Worm (Caenorhabditis elegans) whole organism, L4 larva: ENCODE data around the gene clh-5.

Experiments
- F26F4.8 ChIP-seq: fragments of 200-800 bp; sonication (Bioruptor generic); conservative IDR thresholded peaks from 2 replicates; pipeline ENCODE4 v1.3.6; 2022; ENCODE audit warnings: missing genetic modification characterization, missing compliant biosample characterization
- F44E2.7 ChIP-seq: fragments of 200-800 bp; sonication (Bioruptor generic); IDR thresholded peaks from 2 replicates; pipeline ENCODE4 v2.1.2; 2022; ENCODE audit warnings: missing genetic modification characterization, missing compliant biosample characterization
- T26A8.4 ChIP-seq: fragments of 200-800 bp; sonication (Bioruptor generic); IDR thresholded peaks from 2 replicates; pipeline ENCODE4 v1.3.6; 2022; ENCODE audit warnings: missing genetic modification characterization, missing compliant biosample characterization
- Y48G9A.11 ChIP-seq: fragments of 200-800 bp; sonication (Bioruptor generic); IDR thresholded peaks from 2 replicates; pipeline ENCODE4 v1.3.6; 2022; ENCODE audit warnings: missing genetic modification reagents, missing genetic modification characterization, missing compliant biosample characterization
- Y75B8A.6 ChIP-seq: fragments of 200-800 bp; sonication (Bioruptor generic); IDR thresholded peaks from 2 replicates; pipeline ENCODE4 v1.3.6; 2022; ENCODE audit warnings: missing genetic modification reagents, missing genetic modification characterization, missing compliant biosample characterization
- ZK546.5 ChIP-seq, 2 experiments: sonication (generic microtip); optimal IDR thresholded peaks; 2 replicates each; lab custom pipeline; 2017; ENCODE audit warnings: missing biosample characterization in 2 of 2, missing genetic modification characterization in 2 of 2
- ceh-20 ChIP-seq: fragments of 200-800 bp; sonication (Bioruptor generic); IDR thresholded peaks from 2 replicates; pipeline ENCODE4 v1.3.6; 2022; ENCODE audit warnings: missing genetic modification reagents, missing genetic modification characterization, missing compliant biosample characterization
- ceh-28 ChIP-seq: fragments of 150-350 bp; optimal IDR thresholded peaks from 2 replicates; lab custom pipeline; 2014; ENCODE audit warnings: missing biosample characterization, missing genetic modification reagents, missing genetic modification characterization
- ceh-32 ChIP-seq: sonication (generic microtip); optimal IDR thresholded peaks from 2 replicates; lab custom pipeline; 2016; ENCODE audit warnings: mild to moderate bottlenecking, missing genetic modification characterization, missing compliant biosample characterization; ENCODE audit not compliant: poor library complexity
- ceh-62 ChIP-seq: sonication (generic microtip); optimal IDR thresholded peaks from 2 replicates; lab custom pipeline; 2017; ENCODE audit warnings: missing biosample characterization, missing genetic modification characterization
- ces-1 ChIP-seq: fragments of 150-350 bp; sonication (generic microtip); optimal IDR thresholded peaks from 4 replicates; lab custom pipeline; 2014; ENCODE audit warnings: missing biosample characterization, missing genetic modification reagents, missing genetic modification characterization
- cey-2 ChIP-seq: sonication (generic microtip); optimal IDR thresholded peaks from 3 replicates; lab custom pipeline; 2017; ENCODE audit warnings: missing genetic modification characterization, mild to moderate bottlenecking, missing compliant biosample characterization, antibody characterized with exemption, borderline replicate concordance; ENCODE audit not compliant: insufficient read depth
- daf-12 ChIP-seq: fragments of 150-350 bp; optimal IDR thresholded peaks from 2 replicates; lab custom pipeline; 2014; ENCODE audit warnings: missing biosample characterization, missing genetic modification reagents, missing genetic modification characterization
- dpl-1 ChIP-seq: fragments of 150-350 bp; optimal IDR thresholded peaks from 2 replicates; lab custom pipeline; 2014; ENCODE audit warnings: missing biosample characterization, missing genetic modification reagents, missing genetic modification characterization
- duxl-1 ChIP-seq: sonication (generic microtip); optimal IDR thresholded peaks from 2 replicates; lab custom pipeline; 2016; ENCODE audit warnings: mild to moderate bottlenecking, missing genetic modification characterization, moderate library complexity, missing compliant biosample characterization; ENCODE audit not compliant: poor library complexity
- hlh-11 ChIP-seq: fragments of 200-800 bp; sonication (Bioruptor generic); optimal IDR thresholded peaks from 2 replicates; lab custom pipeline; 2018; ENCODE audit warnings: mild to moderate bottlenecking, missing genetic modification characterization, missing compliant biosample characterization
- hmg-1.1 ChIP-seq: fragments of 200-800 bp; sonication (Bioruptor generic); IDR thresholded peaks from 2 replicates; pipeline ENCODE4 v1.3.6; 2022; ENCODE audit warnings: missing genetic modification reagents, missing genetic modification characterization, missing compliant biosample characterization
- jun-1 ChIP-seq: fragments of 150-350 bp; optimal IDR thresholded peaks from 2 replicates; lab custom pipeline; 2014; ENCODE audit warnings: missing biosample characterization, missing genetic modification reagents, missing genetic modification characterization
- lin-1 ChIP-seq: fragments of 200-800 bp; sonication (Bioruptor generic); IDR thresholded peaks from 2 replicates; pipeline ENCODE4 v1.3.6; 2022; ENCODE audit warnings: missing genetic modification reagents, missing genetic modification characterization, missing compliant biosample characterization
- lin-13 ChIP-seq: fragments of 150-350 bp; optimal IDR thresholded peaks from 2 replicates; lab custom pipeline; 2014; ENCODE audit warnings: missing biosample characterization, missing genetic modification reagents, missing genetic modification characterization
- lin-29 ChIP-seq: fragments of 200-800 bp; sonication (Bioruptor generic); IDR thresholded peaks from 2 replicates; pipeline ENCODE4 v1.3.6; 2022; ENCODE audit warnings: missing genetic modification reagents, missing genetic modification characterization, missing compliant biosample characterization
- lir-3 ChIP-seq: sonication (generic microtip); optimal IDR thresholded peaks from 2 replicates; lab custom pipeline; 2016; ENCODE audit warnings: mild to moderate bottlenecking, missing genetic modification characterization, missing compliant biosample characterization
- lsy-2 ChIP-seq, 2 experiments: fragments of 150-350 bp in 1 of 2; sonication (generic microtip) in 1 of 2; optimal IDR thresholded peaks; 2 replicates each; lab custom pipeline; 2014 to 2017; ENCODE audit warnings: missing biosample characterization in 2 of 2, missing genetic modification characterization in 2 of 2
- madf-5 ChIP-seq, 2 experiments: fragments of 200-800 bp; sonication (Bioruptor generic); IDR thresholded peaks; 2 replicates each; pipeline ENCODE4 v1.3.6; 2022; ENCODE audit warnings: missing compliant biosample characterization in 2 of 2, missing genetic modification characterization in 2 of 2
- mxl-3 ChIP-seq: fragments of 200-800 bp; sonication (Bioruptor generic); optimal IDR thresholded peaks from 2 replicates; lab custom pipeline; 2018; ENCODE audit warnings: mild to moderate bottlenecking, missing genetic modification characterization, missing compliant biosample characterization
- nhr-10 ChIP-seq: fragments of 150-350 bp; optimal IDR thresholded peaks from 2 replicates; lab custom pipeline; 2014; ENCODE audit warnings: missing biosample characterization, missing genetic modification characterization
- nhr-11 ChIP-seq: fragments of 150-350 bp; optimal IDR thresholded peaks from 2 replicates; lab custom pipeline; 2014; ENCODE audit warnings: missing biosample characterization, missing genetic modification characterization
- nhr-111 ChIP-seq: fragments of 200-800 bp; sonication (Bioruptor generic); optimal IDR thresholded peaks from 2 replicates; lab custom pipeline; 2018; ENCODE audit warnings: mild to moderate bottlenecking, missing genetic modification characterization, missing compliant biosample characterization
- nhr-237 ChIP-seq: sonication (generic microtip); optimal IDR thresholded peaks from 2 replicates; lab custom pipeline; 2017; ENCODE audit warnings: missing biosample characterization, missing genetic modification characterization
- nhr-25 ChIP-seq: sonication (generic microtip); optimal IDR thresholded peaks from 2 replicates; lab custom pipeline; 2017; ENCODE audit warnings: missing genetic modification characterization, mild to moderate bottlenecking, missing compliant biosample characterization, antibody characterized with exemption, moderate library complexity, borderline replicate concordance; ENCODE audit not compliant: insufficient read depth
- nhr-42 ChIP-seq: fragments of 200-800 bp; sonication (Bioruptor generic); IDR thresholded peaks from 2 replicates; pipeline ENCODE4 v1.3.6; 2022; ENCODE audit warnings: missing genetic modification characterization, missing compliant biosample characterization
- nhr-77 ChIP-seq: fragments of 150-350 bp; optimal IDR thresholded peaks from 2 replicates; lab custom pipeline; 2014; ENCODE audit warnings: missing biosample characterization, missing genetic modification characterization
- pha-4 ChIP-seq, 2 experiments: fragments of 150-350 bp in 1 of 2; fragments of 200-800 bp in 1 of 2; sonication (Bioruptor generic) in 1 of 2; IDR thresholded peaks in 1 of 2; optimal IDR thresholded peaks in 1 of 2; 2 replicates each; pipeline versions ENCODE4 v1.3.6 to Lab custom; 2014 to 2022; ENCODE audit warnings: missing genetic modification characterization in 2 of 2, missing genetic modification reagents in 2 of 2, missing biosample characterization in 1 of 2, missing compliant biosample characterization in 1 of 2
- php-3 ChIP-seq: fragments of 200-800 bp; sonication (Bioruptor generic); IDR thresholded peaks from 2 replicates; pipeline ENCODE4 v1.3.6; 2022; ENCODE audit warnings: missing genetic modification reagents, missing genetic modification characterization, missing compliant biosample characterization
- rbr-2 ChIP-seq: sonication (generic microtip); optimal IDR thresholded peaks from 2 replicates; lab custom pipeline; 2016; ENCODE audit warnings: missing genotype, missing genetic modification characterization, missing compliant biosample characterization
- sdz-12 ChIP-seq: fragments of 200-800 bp; sonication (Bioruptor generic); optimal IDR thresholded peaks from 2 replicates; lab custom pipeline; 2018; ENCODE audit warnings: mild to moderate bottlenecking, missing genetic modification characterization, missing compliant biosample characterization
- set-16 ChIP-seq: fragments of 200-800 bp; sonication (Bioruptor generic); IDR thresholded peaks from 2 replicates; pipeline ENCODE4 v1.3.6; 2022; ENCODE audit warnings: missing genetic modification reagents, missing genetic modification characterization, missing compliant biosample characterization
- snpc-4 ChIP-seq: fragments of 150-350 bp; optimal IDR thresholded peaks from 2 replicates; lab custom pipeline; 2014; ENCODE audit warnings: missing biosample characterization, missing genetic modification characterization
- spr-1 ChIP-seq: sonication (generic microtip); optimal IDR thresholded peaks from 2 replicates; lab custom pipeline; 2016; ENCODE audit warnings: mild to moderate bottlenecking, missing genetic modification characterization, missing compliant biosample characterization
- tra-1 ChIP-seq: fragments of 200-800 bp; sonication (Bioruptor generic); IDR thresholded peaks from 2 replicates; pipeline ENCODE4 v1.3.6; 2022; ENCODE audit warnings: missing genetic modification reagents, missing genetic modification characterization, missing compliant biosample characterization
- zag-1 ChIP-seq: fragments of 150-350 bp; optimal IDR thresholded peaks from 2 replicates; lab custom pipeline; 2014; ENCODE audit warnings: missing biosample characterization, missing genetic modification characterization
- zfp-3 ChIP-seq: fragments of 200-800 bp; sonication (Bioruptor generic); conservative IDR thresholded peaks from 2 replicates; pipeline ENCODE4 v1.3.6; 2022; ENCODE audit warnings: missing genetic modification reagents, missing genetic modification characterization, missing compliant biosample characterization
- zip-11 ChIP-seq: fragments of 200-800 bp; sonication (Bioruptor generic); IDR thresholded peaks from 2 replicates; pipeline ENCODE4 v1.3.6; 2022; ENCODE audit warnings: missing genetic modification characterization, missing compliant biosample characterization
- zip-2 ChIP-seq: fragments of 150-350 bp; optimal IDR thresholded peaks from 2 replicates; lab custom pipeline; 2014; ENCODE audit warnings: missing biosample characterization, missing genetic modification characterization
- ztf-11 ChIP-seq: fragments of 150-350 bp; optimal IDR thresholded peaks from 2 replicates; lab custom pipeline; 2014; ENCODE audit warnings: missing biosample characterization, missing genetic modification characterization

clh-5 gene

ce11 chrII:9131363-9131762 lies 33.0 kb upstream of the clh-5 start, which contains the start of gene C16D2.1:
Gene C16D2.1 (plus strand): TSS chrII:9131663.
- no peak for TF ChIP-seq ceh-20 (GFP tag; lab: Robert Waterston, UW)
- TF ChIP-seq lin-29: no peak
- TF ChIP-seq jun-1 (tag; lab: Kevin White, UChicago): peak; percentile 75
- TF ChIP-seq F44E2.7 (GFP tag; lab: Robert Waterston, UW): no peak
- no peak for TF ChIP-seq hmg-1.1 (GFP tag; lab: Robert Waterston, UW)
- TF ChIP-seq nhr-77 (tag; lab: Kevin White, UChicago): no peak
- no peak for TF ChIP-seq zfp-3
- TF ChIP-seq, all 104 proteins: peak for 1

- TF ChIP-seq ceh-32 (tag; lab: Kevin White, UChicago): no peak
- no peak for TF ChIP-seq daf-12 (tag; lab: Kevin White, UChicago)
- TF ChIP-seq sdz-12 (GFP tag; lab: Kevin White, UChicago): no peak
- peak; percentile 11 for TF ChIP-seq mxl-3 (GFP tag; lab: Kevin White, UChicago)
- TF ChIP-seq madf-5 (GFP tag; IDR thresholded peaks at IDR 0.05; lab: Robert Waterston, UW): no peak
- TF ChIP-seq ces-1 (GFP tag; lab: Kevin White, UChicago): no peak
- TF ChIP-seq snpc-4 (tag; lab: Kevin White, UChicago): no peak
- TF ChIP-seq lsy-2 (tag; optimal IDR thresholded peaks at IDR 0.05; lab: Kevin White, UChicago): peak in 1 of 2 experiments; percentile 3
- TF ChIP-seq lir-3: no peak
Observed at ce11 chrII:9130339-9130738, 31.9 kb upstream of the clh-5 start.

- TF ChIP-seq rbr-2 (tag; lab: Kevin White, UChicago) (peak; percentile 27), duxl-1 (no peak), nhr-10 (tag; lab: Kevin White, UChicago) (peak; percentile 42), set-16 (GFP tag; lab: Robert Waterston, UW) (no peak), F44E2.7 (GFP tag; lab: Robert Waterston, UW) (no peak), cey-2 (peak; percentile 65), zag-1 (no peak), pha-4 (GFP tag; IDR thresholded peaks at IDR 0.05; lab: Robert Waterston, UW) (no peak), pha-4 (tag; optimal IDR thresholded peaks at IDR 0.05; lab: Kevin White, UChicago) (no peak), nhr-25 (tag; lab: Kevin White, UChicago) (no peak), nhr-237 (tag; lab: Kevin White, UChicago) (no peak), nhr-42 (no peak), mxl-3 (GFP tag; lab: Kevin White, UChicago) (peak; percentile 64), ZK546.5 (tag; optimal IDR thresholded peaks at IDR 0.05; lab: Kevin White, UChicago) (no peak), dpl-1 (GFP tag; lab: Kevin White, UChicago) (peak; percentile 42), ceh-28 (tag; lab: Kevin White, UChicago) (no peak), nhr-111 (GFP tag; lab: Kevin White, UChicago) (no peak), spr-1 (tag; lab: Kevin White, UChicago) (peak; percentile 32), php-3 (GFP tag; lab: Robert Waterston, UW) (0 out of 2 replicates have a peak, but pooled peaks have one; percentile 12), zip-2 (tag; lab: Kevin White, UChicago) (peak; percentile 38), hmg-1.1 (GFP tag; lab: Robert Waterston, UW) (0 out of 2 replicates have a peak, but pooled peaks have one; percentile 21), lin-29 (peak; percentile 69), lin-1 (no peak; the same call in 1 of the 2 replicates), lin-13 (GFP tag; lab: Kevin White, UChicago) (no peak), F26F4.8 (GFP tag; lab: Robert Waterston, UW) (no peak), hlh-11 (peak; percentile 89), ceh-20 (GFP tag; lab: Robert Waterston, UW) (no peak), Y48G9A.11 (GFP tag; lab: Robert Waterston, UW) (no peak), Y75B8A.6 (GFP tag; lab: Robert Waterston, UW) (0 out of 2 replicates have a peak, but pooled peaks have one; percentile 13), T26A8.4 (GFP tag; lab: Robert Waterston, UW) (peak; percentile 34; the same call in 1 of the 2 replicates), tra-1 (peak; percentile 68; the same call in 1 of the 2 replicates), lir-3 (no peak), jun-1 (tag; lab: Kevin White, UChicago) (no peak), ztf-11 (tag; lab: Kevin White, UChicago) (no peak), zip-11 (GFP tag; lab: Robert Waterston, UW) (no peak), nhr-11 (tag; lab: Kevin White, UChicago) (peak; percentile 33), ceh-32 (tag; lab: Kevin White, UChicago) (no peak), snpc-4 (tag; lab: Kevin White, UChicago) (no peak), ceh-62 (tag; lab: Kevin White, UChicago) (no peak)
Observed at ce11 chrII:9128132-9128531, 29.7 kb upstream of the clh-5 start.
